Fruit fly (Drosophila melanogaster) whole organism, adult: ENCODE measurements around the gene CG14636.

Source experiments
- CG1620 ChIP-seq: fragments of 200-800 bp; sonication (Bioruptor generic); optimal IDR thresholded peaks from 2 replicates; lab custom pipeline; 2016; ENCODE audit warnings: missing biosample characterization, missing genetic modification characterization
- CG33017 ChIP-seq: fragments of 200-800 bp; sonication (Bioruptor generic); optimal IDR thresholded peaks from 2 replicates; lab custom pipeline; 2018; ENCODE audit warnings: missing biosample characterization, mild to moderate bottlenecking, missing genetic modification characterization, moderate library complexity
- Clk ChIP-seq: fragments of 200-800 bp; sonication (Bioruptor generic); optimal IDR thresholded peaks from 2 replicates; lab custom pipeline; 2017; ENCODE audit warnings: missing biosample characterization, missing genetic modification characterization
- Hr96 ChIP-seq: fragments of 200-800 bp; sonication (Bioruptor generic); optimal IDR thresholded peaks from 2 replicates; lab custom pipeline; 2016; ENCODE audit warnings: missing biosample characterization, missing genetic modification characterization
- bab1 ChIP-seq: fragments of 200-800 bp; sonication (Bioruptor generic); optimal IDR thresholded peaks from 3 replicates; lab custom pipeline; 2019; ENCODE audit warnings: missing biosample characterization, mild to moderate bottlenecking, missing genetic modification characterization, moderate library complexity
- cnc ChIP-seq, 2 experiments: fragments of >200 bp; optimal IDR thresholded peaks; 2 replicates each; lab custom pipeline; 2017
- kay ChIP-seq: fragments of 200-800 bp; sonication (Bioruptor generic); peaks from one replicate; lab custom pipeline; 2016; ENCODE audit warnings: missing biosample characterization, missing genetic modification characterization, borderline replicate concordance

DNA sequence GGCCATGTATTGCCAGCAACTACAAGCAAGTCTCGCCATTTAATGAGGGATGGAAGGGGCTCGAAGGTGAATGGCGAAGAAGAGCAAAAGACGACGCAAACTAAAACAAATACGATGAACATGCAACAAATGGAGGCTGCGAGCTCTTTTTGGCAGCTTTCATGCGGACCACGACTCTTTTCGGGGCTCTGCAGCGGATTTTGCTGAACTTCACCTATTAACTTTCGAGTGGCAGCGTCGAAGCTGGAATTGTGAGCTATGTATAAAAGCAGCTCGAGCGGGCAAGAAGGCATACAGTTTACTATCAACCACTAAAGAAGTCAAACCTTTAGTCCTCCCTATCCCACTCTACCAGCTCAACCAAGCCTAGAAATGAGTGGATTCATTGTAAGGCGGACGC is 39.3 kb upstream of the CG14636 start, which contains the start of gene TwdlV:
- no peak for TF ChIP-seq cnc (optimal IDR thresholded peaks at IDR 0.05; lab: Kevin White, UChicago)
- TF ChIP-seq Hr96, result no peak
- TF ChIP-seq kay (GFP tag; lab: Kevin White, UChicago), result no peak
- no peak for TF ChIP-seq CG33017 (tag; lab: Kevin White, UChicago)
- TF ChIP-seq Clk (GFP tag; lab: Kevin White, UChicago), result no peak
- no peak for TF ChIP-seq bab1 (GFP tag; lab: Kevin White, UChicago)
- no peak for TF ChIP-seq CG1620 (GFP tag; lab: Kevin White, UChicago)
